Fruit fly (Drosophila melanogaster): ENCODE results near the gene CG32104.

The CG32104 gene

dm6 chr3L:12391240-12391843, 7.8 kb downstream of the CG32104 start, which contains the start of gene Ncc69:
Gene Ncc69 (minus strand): TSS chr3L:12391444.
- TF ChIP-seq CG8478 (optimal IDR thresholded peaks at IDR 0.05) (no peak), usp (GFP tag; optimal IDR thresholded peaks at IDR 0.05) (no peak), Dll (optimal IDR thresholded peaks at IDR 0.05) (no peak), EcR (GFP tag; optimal IDR thresholded peaks at IDR 0.05) (no peak), pan (optimal IDR thresholded peaks at IDR 0.05) (no peak), psq (optimal IDR thresholded peaks at IDR 0.05) (no peak)

- TF ChIP-seq CG8478 (optimal IDR thresholded peaks at IDR 0.05) (no peak), psq (optimal IDR thresholded peaks at IDR 0.05) (no peak), Dll (optimal IDR thresholded peaks at IDR 0.05) (no peak), EcR (GFP tag; optimal IDR thresholded peaks at IDR 0.05) (no peak), usp (GFP tag; optimal IDR thresholded peaks at IDR 0.05) (no peak), pan (optimal IDR thresholded peaks at IDR 0.05) (no peak)
These were observed 11.2 kb downstream of the CG32104 start for dm6 chr3L:12387898-12388297.

dm6 chr3L:12387063-12387462, 12.1 kb downstream of the CG32104 start:
- TF ChIP-seq pan (optimal IDR thresholded peaks at IDR 0.05) (no peak), usp (GFP tag; optimal IDR thresholded peaks at IDR 0.05) (no peak), EcR (GFP tag; optimal IDR thresholded peaks at IDR 0.05) (no peak), Dll (optimal IDR thresholded peaks at IDR 0.05) (no peak), psq (optimal IDR thresholded peaks at IDR 0.05) (no peak), CG8478 (optimal IDR thresholded peaks at IDR 0.05) (no peak)

dm6 chr3L:12380592-12380991, 18.5 kb downstream of the CG32104 start:
- TF ChIP-seq psq (optimal IDR thresholded peaks at IDR 0.05) (no peak), Dll (optimal IDR thresholded peaks at IDR 0.05) (no peak)

dm6 chr3L:12374420-12374819, 24.7 kb downstream of the CG32104 start:
- no peak for TF ChIP-seq psq (optimal IDR thresholded peaks at IDR 0.05)
- no peak for TF ChIP-seq pan (optimal IDR thresholded peaks at IDR 0.05)
- TF ChIP-seq CG8478 (optimal IDR thresholded peaks at IDR 0.05) = no peak
- no peak for TF ChIP-seq usp (GFP tag; optimal IDR thresholded peaks at IDR 0.05)
- TF ChIP-seq EcR (GFP tag; optimal IDR thresholded peaks at IDR 0.05) = no peak
- no peak for TF ChIP-seq Dll (optimal IDR thresholded peaks at IDR 0.05)

dm6 chr3L:12363729-12364128, 35.4 kb downstream of the CG32104 start:
- TF ChIP-seq psq (optimal IDR thresholded peaks at IDR 0.05) (no peak), usp (GFP tag; optimal IDR thresholded peaks at IDR 0.05) (no peak), CG8478 (optimal IDR thresholded peaks at IDR 0.05) (no peak)

dm6 chr3L:12351440-12351839, 47.7 kb downstream of the CG32104 start, which contains the start of gene CrzR:
Gene CrzR (minus strand): TSS chr3L:12351544.
- TF ChIP-seq pan (optimal IDR thresholded peaks at IDR 0.05) = no peak
- no peak for TF ChIP-seq CG8478 (optimal IDR thresholded peaks at IDR 0.05)
- no peak for TF ChIP-seq Dll (optimal IDR thresholded peaks at IDR 0.05)
- TF ChIP-seq EcR (GFP tag; optimal IDR thresholded peaks at IDR 0.05) = no peak
- no peak for TF ChIP-seq psq (optimal IDR thresholded peaks at IDR 0.05)
- no peak for TF ChIP-seq usp (GFP tag; optimal IDR thresholded peaks at IDR 0.05)

- TF ChIP-seq CG8478 (optimal IDR thresholded peaks at IDR 0.05) = no peak
- no peak for TF ChIP-seq usp (GFP tag; optimal IDR thresholded peaks at IDR 0.05)
- no peak for TF ChIP-seq EcR (GFP tag; optimal IDR thresholded peaks at IDR 0.05)
- no peak for TF ChIP-seq psq (optimal IDR thresholded peaks at IDR 0.05)
- TF ChIP-seq pan (optimal IDR thresholded peaks at IDR 0.05) = no peak
- no peak for TF ChIP-seq Dll (optimal IDR thresholded peaks at IDR 0.05)
These were observed 48.8 kb downstream of the CG32104 start for dm6 chr3L:12350307-12350706.

All from whole organism.